ENCODE assay signal across 4 fruit fly cellular contexts in genomic region chrX:4969926-4970325, dm6.
TF ChIP-seq lines count a peak whose summit lies in the region.

No protein-coding gene starts in this region.

- no peak for TF ChIP-seq CTCF in whole organism, embryonic (GFP tag; optimal IDR thresholded peaks at IDR 0.05; lab: Kevin White, UChicago)

TF ChIP-seq in whole organism, embryonic, 481 proteins besides CTCF, POLR2A, EP300 and RAD21 (continues in another document):
- TF ChIP-seq NfI (GFP tag; optimal IDR thresholded peaks at IDR 0.05; lab: Kevin White, UChicago) (no peak), CG4617 (GFP tag; optimal IDR thresholded peaks at IDR 0.05; lab: Kevin White, UChicago; ENCODE audit: borderline replicate concordance) (no peak), Pdp1 (GFP tag; optimal IDR thresholded peaks at IDR 0.05; lab: Kevin White, UChicago) (no peak), ci (GFP tag; IDR thresholded peaks at IDR 0.05; lab: Robert Waterston, UW) (0 out of 3 replicates have a peak, but pooled peaks have one; percentile 7), lilli (GFP tag; optimal IDR thresholded peaks at IDR 0.05; lab: Kevin White, UChicago) (no peak), CG10209 (GFP tag; optimal IDR thresholded peaks at IDR 0.05; lab: Kevin White, UChicago) (no peak), Awh (GFP tag; IDR thresholded peaks at IDR 0.05; lab: Robert Waterston, UW) (no peak), CG6175 (GFP tag; IDR thresholded peaks at IDR 0.05; lab: Robert Waterston, UW) (no peak), jumu (GFP tag; optimal IDR thresholded peaks at IDR 0.05; lab: Kevin White, UChicago) (no peak), Dfd (GFP tag; optimal IDR thresholded peaks at IDR 0.05; lab: Kevin White, UChicago) (no peak), Abd-B (GFP tag; optimal IDR thresholded peaks at IDR 0.05; lab: Kevin White, UChicago) (no peak), Drgx (GFP tag; IDR thresholded peaks at IDR 0.05; lab: Robert Waterston, UW) (peak; percentile 76), fd96Cb (tag; optimal IDR thresholded peaks at IDR 0.05; lab: Kevin White, UChicago) (peak; percentile 22), CG7963 (GFP tag; IDR thresholded peaks at IDR 0.05; lab: Robert Waterston, UW; ENCODE audit: partially characterized antibody) (no peak), pnt (GFP tag; optimal IDR thresholded peaks at IDR 0.05; lab: Kevin White, UChicago) (no peak), prd (optimal IDR thresholded peaks at IDR 0.05; lab: Kevin White, UChicago) (no peak), prd (GFP tag; IDR thresholded peaks at IDR 0.05; lab: Robert Waterston, UW) (peak; percentile 66; the same call in 2 of the 3 replicates), CG4404 (GFP tag; IDR thresholded peaks at IDR 0.05; lab: Robert Waterston, UW) (peak; percentile 55), ara (GFP tag; IDR thresholded peaks at IDR 0.05; lab: Robert Waterston, UW) (peak; percentile 45; the same call in 1 of the 2 replicates), CG15514 (GFP tag; optimal IDR thresholded peaks at IDR 0.05; lab: Kevin White, UChicago) (no peak), nerfin-1 (tag; optimal IDR thresholded peaks at IDR 0.05; lab: Kevin White, UChicago) (no peak), MTF-1 (GFP tag; optimal IDR thresholded peaks at IDR 0.05; lab: Kevin White, UChicago; ENCODE audit: borderline replicate concordance) (no peak)

TF ChIP-seq in whole organism, prepupa, 60 proteins besides CTCF, POLR2A, EP300 and RAD21 (continues in another document):
- TF ChIP-seq CG6808 (GFP tag; optimal IDR thresholded peaks at IDR 0.05; lab: Kevin White, UChicago) (peak; percentile 45), spab (GFP tag; optimal IDR thresholded peaks at IDR 0.05; lab: Kevin White, UChicago) (peak; percentile 28), svp (GFP tag; lab: Kevin White, UChicago) (peak; percentile 76), Ets21C (GFP tag; optimal IDR thresholded peaks at IDR 0.05; lab: Kevin White, UChicago) (no peak), CG10631 (GFP tag; optimal IDR thresholded peaks at IDR 0.05; lab: Kevin White, UChicago) (peak; percentile 70), Sox14 (GFP tag; optimal IDR thresholded peaks at IDR 0.05; lab: Kevin White, UChicago) (peak; percentile 50), CG32006 (GFP tag; optimal IDR thresholded peaks at IDR 0.05; lab: Kevin White, UChicago) (peak; percentile 90), fkh (GFP tag; optimal IDR thresholded peaks at IDR 0.05; lab: Kevin White, UChicago) (no peak), CG15336 (GFP tag; IDR thresholded peaks at IDR 0.05; lab: Robert Waterston, UW) (peak; percentile 86), Sox15 (GFP tag; optimal IDR thresholded peaks at IDR 0.05; lab: Kevin White, UChicago) (no peak), CG10669 (GFP tag; optimal IDR thresholded peaks at IDR 0.05; lab: Kevin White, UChicago) (peak; percentile 31), OdsH (GFP tag; optimal IDR thresholded peaks at IDR 0.05; lab: Kevin White, UChicago) (peak; percentile 69), CG9139 (GFP tag; optimal IDR thresholded peaks at IDR 0.05; lab: Kevin White, UChicago) (peak; percentile 2), CG16779 (tag; optimal IDR thresholded peaks at IDR 0.05; lab: Kevin White, UChicago) (peak; percentile 30), dsx (GFP tag; optimal IDR thresholded peaks at IDR 0.05; lab: Kevin White, UChicago; ENCODE audit: poor library complexity, severe bottlenecking) (no peak), fd85E (GFP tag; optimal IDR thresholded peaks at IDR 0.05; lab: Kevin White, UChicago) (no peak), CG3032 (tag; optimal IDR thresholded peaks at IDR 0.05; lab: Kevin White, UChicago) (peak; percentile 9), ss (GFP tag; optimal IDR thresholded peaks at IDR 0.05; lab: Kevin White, UChicago) (no peak), Smox (GFP tag; optimal IDR thresholded peaks at IDR 0.05; lab: Kevin White, UChicago) (peak; percentile 13), acj6 (GFP tag; optimal IDR thresholded peaks at IDR 0.05; lab: Kevin White, UChicago) (peak; percentile 51), Eip75B (GFP tag; optimal IDR thresholded peaks at IDR 0.05; lab: Kevin White, UChicago) (peak; percentile 59), achi (GFP tag; optimal IDR thresholded peaks at IDR 0.05; lab: Kevin White, UChicago) (peak; percentile 68), CG4318 (GFP tag; optimal IDR thresholded peaks at IDR 0.05; lab: Kevin White, UChicago) (peak; percentile 75), CG6163 (GFP tag; IDR thresholded peaks at IDR 0.05; lab: Robert Waterston, UW) (peak; percentile 86)

TF ChIP-seq in whole organism, pupa, 21 proteins besides CTCF, POLR2A, EP300 and RAD21:
- TF ChIP-seq Snoo (tag; optimal IDR thresholded peaks at IDR 0.05; lab: Kevin White, UChicago) (no peak), CG15710 (tag; optimal IDR thresholded peaks at IDR 0.05; lab: Kevin White, UChicago) (peak; percentile 38), CG8159 (tag; optimal IDR thresholded peaks at IDR 0.05; lab: Kevin White, UChicago) (peak; percentile 48), CG34367 (tag; optimal IDR thresholded peaks at IDR 0.05; lab: Kevin White, UChicago) (peak; percentile 24), CG12605 (GFP tag; IDR thresholded peaks at IDR 0.05; lab: Robert Waterston, UW) (peak; percentile 84), CG10348 (GFP tag; IDR thresholded peaks at IDR 0.05; lab: Robert Waterston, UW) (0 out of 2 replicates have a peak, but pooled peaks have one; percentile 40), CG32121 (GFP tag; IDR thresholded peaks at IDR 0.05; lab: Robert Waterston, UW) (peak; percentile 68), rn (GFP tag; IDR thresholded peaks at IDR 0.05; lab: Robert Waterston, UW) (peak; percentile 55), CG8301 (tag; optimal IDR thresholded peaks at IDR 0.05; lab: Kevin White, UChicago) (peak; percentile 84), CG9948 (tag; optimal IDR thresholded peaks at IDR 0.05; lab: Kevin White, UChicago) (peak; percentile 60), Ets98B (GFP tag; IDR thresholded peaks at IDR 0.05; lab: Robert Waterston, UW) (peak; percentile 87), Pif1B (GFP tag; optimal IDR thresholded peaks at IDR 0.05; lab: Kevin White, UChicago) (peak; percentile 68), EcR (GFP tag; optimal IDR thresholded peaks at IDR 0.05; lab: Kevin White, UChicago) (no peak), CG14655 (GFP tag; optimal IDR thresholded peaks at IDR 0.05; lab: Kevin White, UChicago) (peak; percentile 84), CG13204 (GFP tag; optimal IDR thresholded peaks at IDR 0.05; lab: Kevin White, UChicago) (no peak), Pif1A (GFP tag; optimal IDR thresholded peaks at IDR 0.05; lab: Kevin White, UChicago) (peak; percentile 70), gl (tag; optimal IDR thresholded peaks at IDR 0.05; lab: Kevin White, UChicago) (no peak), CG17806 (tag; optimal IDR thresholded peaks at IDR 0.05; lab: Kevin White, UChicago) (peak; percentile 56), CG4496 (GFP tag; IDR thresholded peaks at IDR 0.05; lab: Robert Waterston, UW) (peak; percentile 87), fd96Ca (GFP tag; IDR thresholded peaks at IDR 0.05; lab: Robert Waterston, UW) (peak; percentile 88), D1 (tag; optimal IDR thresholded peaks at IDR 0.05; lab: Kevin White, UChicago) (no peak)

TF ChIP-seq in whole organism, wandering third instar larva, 38 proteins besides CTCF, POLR2A, EP300 and RAD21:
- TF ChIP-seq sage (GFP tag; optimal IDR thresholded peaks at IDR 0.05; lab: Kevin White, UChicago) (no peak), Rel (GFP tag; optimal IDR thresholded peaks at IDR 0.05; lab: Kevin White, UChicago) (no peak), Rel (tag; optimal IDR thresholded peaks at IDR 0.05; lab: Kevin White, UChicago) (no peak), N (GFP tag; optimal IDR thresholded peaks at IDR 0.05; lab: Kevin White, UChicago) (no peak), psq (GFP tag; optimal IDR thresholded peaks at IDR 0.05; lab: Kevin White, UChicago) (peak; percentile 14), br (GFP tag; optimal IDR thresholded peaks at IDR 0.05; lab: Kevin White, UChicago) (peak; percentile 23), brk (GFP tag; optimal IDR thresholded peaks at IDR 0.05; lab: Kevin White, UChicago) (no peak), tai (GFP tag; optimal IDR thresholded peaks at IDR 0.05; lab: Kevin White, UChicago) (no peak), ey (GFP tag; optimal IDR thresholded peaks at IDR 0.05; lab: Kevin White, UChicago) (peak; percentile 43), fru (GFP tag; optimal IDR thresholded peaks at IDR 0.05; lab: Kevin White, UChicago) (peak; percentile 28), h (GFP tag; optimal IDR thresholded peaks at IDR 0.05; lab: Kevin White, UChicago) (peak; percentile 45), Sp1 (GFP tag; optimal IDR thresholded peaks at IDR 0.05; lab: Kevin White, UChicago) (no peak), OdsH (GFP tag; optimal IDR thresholded peaks at IDR 0.05; lab: Kevin White, UChicago) (no peak), foxo (GFP tag; optimal IDR thresholded peaks at IDR 0.05; lab: Kevin White, UChicago) (peak in 1 of 2 experiments; percentile 22)

Comparison
In these comparisons a context has a peak if more than half of its experiments do, and no peak if none do; other contexts are left out.
1. Of the 7 proteins assayed by ChIP-seq in both whole organism, embryonic and whole organism, prepupa: peak only in whole organism, embryonic: Blimp-1; only in whole organism, prepupa: CG16779, Gug, Hr39 and Lpt; in both: Sox102F; in neither: 1.